Worm (Caenorhabditis elegans) whole organism, L4 larva: ENCODE data around the gene pho-14.

Source experiments
- D1046.2 ChIP-seq: fragments of 200-800 bp; sonication (Bioruptor generic); IDR thresholded peaks from 2 replicates; pipeline ENCODE4 v1.3.6; 2022; ENCODE audit warnings: missing genetic modification characterization, missing compliant biosample characterization
- F26F4.8 ChIP-seq: fragments of 200-800 bp; sonication (Bioruptor generic); conservative IDR thresholded peaks from 2 replicates; pipeline ENCODE4 v1.3.6; 2022; ENCODE audit warnings: missing genetic modification characterization, missing compliant biosample characterization
- F49E8.2 ChIP-seq: sonication (generic microtip); optimal IDR thresholded peaks from 2 replicates; lab custom pipeline; 2016; ENCODE audit warnings: missing compliant biosample characterization, mild to moderate bottlenecking, missing genetic modification characterization, borderline replicate concordance
- T20F7.1 ChIP-seq: fragments of 200-800 bp; sonication (Bioruptor generic); optimal IDR thresholded peaks from 2 replicates; lab custom pipeline; 2018; ENCODE audit warnings: mild to moderate bottlenecking, missing genetic modification characterization, missing compliant biosample characterization
- Y48G9A.11 ChIP-seq: fragments of 200-800 bp; sonication (Bioruptor generic); IDR thresholded peaks from 2 replicates; pipeline ENCODE4 v1.3.6; 2022; ENCODE audit warnings: missing genetic modification reagents, missing genetic modification characterization, missing compliant biosample characterization
- Y5F2A.4 ChIP-seq: fragments of 200-800 bp; sonication (Bioruptor generic); optimal IDR thresholded peaks from 2 replicates; lab custom pipeline; 2018; ENCODE audit warnings: mild to moderate bottlenecking, missing genetic modification characterization, missing compliant biosample characterization
- ZK546.5 ChIP-seq, 2 experiments: sonication (generic microtip); optimal IDR thresholded peaks; 2 replicates each; lab custom pipeline; 2017; ENCODE audit warnings: missing biosample characterization in 2 of 2, missing genetic modification characterization in 2 of 2
- arid-1 ChIP-seq: fragments of 200-800 bp; sonication (Bioruptor generic); conservative IDR thresholded peaks from 2 replicates; pipeline ENCODE4 v1.3.6; 2022; ENCODE audit warnings: missing genetic modification reagents, missing genetic modification characterization, missing compliant biosample characterization
- attf-4 ChIP-seq: sonication (generic microtip); optimal IDR thresholded peaks from 3 replicates; lab custom pipeline; 2017; ENCODE audit warnings: missing biosample characterization, missing genetic modification characterization
- ceh-20 ChIP-seq: fragments of 200-800 bp; sonication (Bioruptor generic); IDR thresholded peaks from 2 replicates; pipeline ENCODE4 v1.3.6; 2022; ENCODE audit warnings: missing genetic modification reagents, missing genetic modification characterization, missing compliant biosample characterization
- daf-16 ChIP-seq, 3 experiments: sonication (generic microtip); optimal IDR thresholded peaks; 2 replicates each; lab custom pipeline; 2016 to 2017; ENCODE audit warnings: missing genetic modification characterization in 3 of 3, missing genetic modification reagents in 3 of 3, mild to moderate bottlenecking in 2 of 3, missing compliant biosample characterization in 2 of 3, missing biosample characterization in 1 of 3, moderate library complexity in 1 of 3
- dmd-6 ChIP-seq: fragments of 200-800 bp; sonication (Bioruptor generic); IDR thresholded peaks from 2 replicates; pipeline ENCODE4 v1.3.6; 2022; ENCODE audit warnings: missing genetic modification reagents, missing genetic modification characterization, missing compliant biosample characterization
- duxl-1 ChIP-seq: sonication (generic microtip); optimal IDR thresholded peaks from 2 replicates; lab custom pipeline; 2016; ENCODE audit warnings: mild to moderate bottlenecking, missing genetic modification characterization, moderate library complexity, missing compliant biosample characterization; ENCODE audit not compliant: poor library complexity
- dve-1 ChIP-seq: sonication (generic microtip); optimal IDR thresholded peaks from 2 replicates; lab custom pipeline; 2017; ENCODE audit warnings: antibody characterized with exemption, mild to moderate bottlenecking, missing genetic modification characterization, missing compliant biosample characterization; ENCODE audit not compliant: insufficient read depth
- egl-27 ChIP-seq: sonication (generic microtip); optimal IDR thresholded peaks from 3 replicates; lab custom pipeline; 2017; ENCODE audit warnings: missing biosample characterization, missing genetic modification reagents, missing genetic modification characterization
- egl-43 ChIP-seq: fragments of 200-800 bp; sonication (Bioruptor generic); IDR thresholded peaks from 2 replicates; pipeline ENCODE4 v1.3.6; 2022; ENCODE audit warnings: missing genetic modification reagents, missing genetic modification characterization, missing compliant biosample characterization
- fos-1 ChIP-seq: fragments of 150-350 bp; optimal IDR thresholded peaks from 2 replicates; lab custom pipeline; 2014; ENCODE audit warnings: missing biosample characterization, missing genetic modification characterization
- hlh-11 ChIP-seq: fragments of 200-800 bp; sonication (Bioruptor generic); optimal IDR thresholded peaks from 2 replicates; lab custom pipeline; 2018; ENCODE audit warnings: mild to moderate bottlenecking, missing genetic modification characterization, missing compliant biosample characterization
- hlh-30 ChIP-seq: sonication (generic microtip); optimal IDR thresholded peaks from 2 replicates; lab custom pipeline; 2017; ENCODE audit warnings: antibody characterized with exemption, mild to moderate bottlenecking, missing genetic modification characterization, missing compliant biosample characterization; ENCODE audit not compliant: insufficient read depth
- lin-38 ChIP-seq: fragments of 200-800 bp; sonication (Bioruptor generic); IDR thresholded peaks from 2 replicates; pipeline ENCODE4 v1.3.6; 2022; ENCODE audit warnings: missing genetic modification reagents, missing genetic modification characterization, missing compliant biosample characterization
- lin-39 ChIP-seq: fragments of 150-350 bp; optimal IDR thresholded peaks from 2 replicates; lab custom pipeline; 2014; ENCODE audit warnings: missing biosample characterization, missing genetic modification reagents, missing genetic modification characterization
- mdl-1 ChIP-seq, 2 experiments: fragments of 150-350 bp in 1 of 2; sonication (generic microtip) in 1 of 2; optimal IDR thresholded peaks; 2 replicates each; lab custom pipeline; 2014 to 2017; ENCODE audit warnings: missing biosample characterization in 2 of 2, missing genetic modification characterization in 2 of 2
- mep-1 ChIP-seq: fragments of 150-350 bp; sonication (generic microtip); optimal IDR thresholded peaks from 3 replicates; lab custom pipeline; 2014; ENCODE audit warnings: missing biosample characterization, missing genetic modification characterization
- mes-2 ChIP-seq: sonication (generic microtip); optimal IDR thresholded peaks from 2 replicates; lab custom pipeline; 2016; ENCODE audit warnings: missing genotype, mild to moderate bottlenecking, missing genetic modification characterization, missing compliant biosample characterization; ENCODE audit not compliant: poor library complexity, severe bottlenecking
- nhr-10 ChIP-seq: fragments of 150-350 bp; optimal IDR thresholded peaks from 2 replicates; lab custom pipeline; 2014; ENCODE audit warnings: missing biosample characterization, missing genetic modification characterization
- nhr-237 ChIP-seq: sonication (generic microtip); optimal IDR thresholded peaks from 2 replicates; lab custom pipeline; 2017; ENCODE audit warnings: missing biosample characterization, missing genetic modification characterization
- nhr-48 ChIP-seq: sonication (generic microtip); optimal IDR thresholded peaks from 2 replicates; lab custom pipeline; 2016; ENCODE audit warnings: mild to moderate bottlenecking, missing genetic modification characterization, missing compliant biosample characterization
- nhr-77 ChIP-seq: fragments of 150-350 bp; optimal IDR thresholded peaks from 2 replicates; lab custom pipeline; 2014; ENCODE audit warnings: missing biosample characterization, missing genetic modification characterization
- pha-4 ChIP-seq, 2 experiments: fragments of 150-350 bp in 1 of 2; fragments of 200-800 bp in 1 of 2; sonication (Bioruptor generic) in 1 of 2; IDR thresholded peaks in 1 of 2; optimal IDR thresholded peaks in 1 of 2; 2 replicates each; pipeline versions ENCODE4 v1.3.6 to Lab custom; 2014 to 2022; ENCODE audit warnings: missing genetic modification characterization in 2 of 2, missing genetic modification reagents in 2 of 2, missing biosample characterization in 1 of 2, missing compliant biosample characterization in 1 of 2
- pqm-1 ChIP-seq: sonication (generic microtip); optimal IDR thresholded peaks from 2 replicates; lab custom pipeline; 2017; ENCODE audit warnings: missing biosample characterization, missing genetic modification characterization
- sdz-12 ChIP-seq: fragments of 200-800 bp; sonication (Bioruptor generic); optimal IDR thresholded peaks from 2 replicates; lab custom pipeline; 2018; ENCODE audit warnings: mild to moderate bottlenecking, missing genetic modification characterization, missing compliant biosample characterization
- set-16 ChIP-seq: fragments of 200-800 bp; sonication (Bioruptor generic); IDR thresholded peaks from 2 replicates; pipeline ENCODE4 v1.3.6; 2022; ENCODE audit warnings: missing genetic modification reagents, missing genetic modification characterization, missing compliant biosample characterization
- skn-1 ChIP-seq: fragments of 150-350 bp; optimal IDR thresholded peaks from 2 replicates; lab custom pipeline; 2014; ENCODE audit warnings: missing biosample characterization, missing genetic modification characterization
- snpc-1.2 ChIP-seq: fragments of 200-800 bp; sonication (Bioruptor generic); IDR thresholded peaks from 2 replicates; pipeline ENCODE4 v1.3.6; 2022; ENCODE audit warnings: missing genetic modification reagents, missing genetic modification characterization, missing compliant biosample characterization
- spr-3 ChIP-seq: fragments of 200-800 bp; sonication (Bioruptor generic); optimal IDR thresholded peaks from 2 replicates; lab custom pipeline; 2018; ENCODE audit warnings: mild to moderate bottlenecking, missing genetic modification characterization, missing compliant biosample characterization
- tag-97 ChIP-seq: fragments of 200-800 bp; sonication (Bioruptor generic); IDR thresholded peaks from 2 replicates; pipeline ENCODE4 v1.3.6; 2022; ENCODE audit warnings: missing genetic modification characterization, missing compliant biosample characterization
- tra-1 ChIP-seq: fragments of 200-800 bp; sonication (Bioruptor generic); IDR thresholded peaks from 2 replicates; pipeline ENCODE4 v1.3.6; 2022; ENCODE audit warnings: missing genetic modification reagents, missing genetic modification characterization, missing compliant biosample characterization
- unc-62 ChIP-seq, 3 experiments: fragments of 150-350 bp in 1 of 3; sonication (generic microtip); optimal IDR thresholded peaks in 2 of 3; peaks in 1 of 3; 1 replicate in 1 of 3; 2 replicates in 2 of 3; lab custom pipeline; 2014 to 2017; ENCODE audit warnings: missing biosample characterization in 3 of 3, missing genetic modification characterization in 3 of 3, missing genetic modification reagents in 3 of 3, missing genotype in 1 of 3
- zip-11 ChIP-seq: fragments of 200-800 bp; sonication (Bioruptor generic); IDR thresholded peaks from 2 replicates; pipeline ENCODE4 v1.3.6; 2022; ENCODE audit warnings: missing genetic modification characterization, missing compliant biosample characterization
- ztf-7 ChIP-seq: fragments of 150-350 bp; optimal IDR thresholded peaks from 2 replicates; lab custom pipeline; 2014; ENCODE audit warnings: missing biosample characterization, missing genetic modification characterization

pho-14 gene

ce11 chrII:1110901-1111300 is 10.3 kb upstream of the pho-14 start, which contains the start of gene lips-11:
Gene lips-11, minus strand, starts transcription at chrII:1111001.
- TF ChIP-seq dmd-6 (no peak), hlh-11 (tag; lab: Kevin White, UChicago) (no peak), tag-97 (GFP tag; lab: Robert Waterston, UW) (no peak), dve-1 (tag; lab: Kevin White, UChicago) (no peak), sdz-12 (GFP tag; lab: Kevin White, UChicago) (no peak), ztf-7 (tag; lab: Kevin White, UChicago) (no peak)

- TF ChIP-seq D1046.2 (GFP tag; lab: Robert Waterston, UW) = no peak
- TF ChIP-seq lin-38 = 0 out of 2 replicates have a peak, but pooled peaks have one; percentile 19
These were observed 6.4 kb upstream of the pho-14 start, which contains the start of gene col-40 for ce11 chrII:1106914-1107597. Gene col-40, minus strand, starts transcription at chrII:1106964.

ce11 chrII:1105291-1105690 is 4.7 kb upstream of the pho-14 start:
- TF ChIP-seq hlh-30 (tag; lab: Kevin White, UChicago) = no peak
- TF ChIP-seq spr-3 (GFP tag; lab: Kevin White, UChicago) = no peak
- no peak for TF ChIP-seq Y5F2A.4
- TF ChIP-seq nhr-237 (tag; lab: Kevin White, UChicago) = no peak
- TF ChIP-seq T20F7.1 (GFP tag; lab: Kevin White, UChicago) = no peak
- TF ChIP-seq zip-11 = no peak
- TF ChIP-seq nhr-10 = no peak
- no peak for TF ChIP-seq tra-1 (GFP tag; lab: Robert Waterston, UW)
- no peak for TF ChIP-seq arid-1
- TF ChIP-seq F26F4.8 (GFP tag; lab: Robert Waterston, UW) = no peak
- TF ChIP-seq pha-4 (GFP tag; IDR thresholded peaks at IDR 0.05; lab: Robert Waterston, UW) = peak; percentile 95; the same call in 1 of the 2 replicates
- TF ChIP-seq pha-4 (tag; optimal IDR thresholded peaks at IDR 0.05; lab: Kevin White, UChicago) = no peak
- no peak for TF ChIP-seq F49E8.2 (tag; lab: Kevin White, UChicago)
- no peak for TF ChIP-seq skn-1 (tag; lab: Kevin White, UChicago)
- TF ChIP-seq Y48G9A.11 (GFP tag; lab: Robert Waterston, UW) = no peak
- no peak for TF ChIP-seq duxl-1 (tag; lab: Kevin White, UChicago)
- no peak for TF ChIP-seq fos-1 (tag; lab: Kevin White, UChicago)
- no peak for TF ChIP-seq attf-4 (tag; lab: Kevin White, UChicago)
- peak; percentile 99 for TF ChIP-seq set-16 (GFP tag; lab: Robert Waterston, UW)
- TF ChIP-seq, all 104 proteins: peak for 2

ce11 chrII:1104409-1104808 is 3.8 kb upstream of the pho-14 start, which contains the start of gene T13B5.9:
Gene T13B5.9, minus strand, starts transcription at chrII:1104509.
- TF ChIP-seq hlh-11 (tag; lab: Kevin White, UChicago) (no peak), mdl-1 (tag; optimal IDR thresholded peaks at IDR 0.05; lab: Kevin White, UChicago) (no peak)

ce11 chrII:1103484-1104100 is 3.0 kb upstream of the pho-14 start:
- TF ChIP-seq ZK546.5 (tag; optimal IDR thresholded peaks at IDR 0.05; lab: Kevin White, UChicago) (no peak), ceh-20 (GFP tag; lab: Robert Waterston, UW) (0 out of 2 replicates have a peak, but pooled peaks have one; percentile 19), snpc-1.2 (GFP tag; lab: Robert Waterston, UW) (no peak), tag-97 (GFP tag; lab: Robert Waterston, UW) (no peak), unc-62 (GFP tag; optimal IDR thresholded peaks at IDR 0.05 in 1 of 2; lab: Kevin White, UChicago) (peak in 1 of 2 experiments; percentile 23), unc-62 (tag; optimal IDR thresholded peaks at IDR 0.05; lab: Kevin White, UChicago) (no peak), daf-16 (GFP tag; optimal IDR thresholded peaks at IDR 0.05; lab: Kevin White, UChicago) (peak in 1 of 2 experiments; percentile 55), daf-16 (tag; optimal IDR thresholded peaks at IDR 0.05; lab: Kevin White, UChicago) (peak; percentile 96), nhr-48 (tag; lab: Kevin White, UChicago) (peak; percentile 31), pqm-1 (tag; lab: Kevin White, UChicago) (peak; percentile 100), nhr-77 (tag; lab: Kevin White, UChicago) (peak; percentile 95), mdl-1 (tag; optimal IDR thresholded peaks at IDR 0.05; lab: Kevin White, UChicago) (peak in 1 of 2 experiments; percentile 37), mep-1 (tag; lab: Kevin White, UChicago) (peak; percentile 16), egl-43 (GFP tag; lab: Robert Waterston, UW) (no peak), lin-39 (tag; lab: Kevin White, UChicago) (no peak), mes-2 (peak; percentile 33), egl-27 (tag; lab: Kevin White, UChicago) (no peak)
